Fruit fly (Drosophila melanogaster): ENCODE results near the gene Hsp70Bb.

DNA sequence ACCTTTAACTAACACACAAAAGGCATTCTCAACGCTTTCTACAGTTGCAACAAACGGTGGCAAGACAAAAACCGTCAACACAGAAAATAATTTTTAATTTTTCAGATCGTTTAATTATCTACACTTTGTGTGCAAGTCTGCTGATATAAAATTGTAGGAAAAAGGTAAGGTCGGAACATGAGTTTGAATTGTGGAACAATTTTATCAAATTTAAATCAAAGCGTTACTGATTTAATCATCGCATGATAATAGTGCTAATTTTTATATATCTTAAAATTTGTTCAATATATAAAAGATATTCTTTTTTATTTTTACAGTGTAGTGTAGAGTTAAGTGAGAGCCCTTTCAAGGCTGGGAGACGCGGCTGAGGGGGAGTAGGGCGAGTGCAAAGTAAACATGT lies 37.4 kb downstream of the Hsp70Bb start:
- TF ChIP-seq Ets98B (GFP tag; IDR thresholded peaks at IDR 0.05) (no peak), CG34367 (tag; optimal IDR thresholded peaks at IDR 0.05) (no peak), CG4496 (GFP tag; IDR thresholded peaks at IDR 0.05) (no peak), Pif1A (GFP tag; optimal IDR thresholded peaks at IDR 0.05) (no peak), rn (GFP tag; IDR thresholded peaks at IDR 0.05) (no peak), fd96Ca (GFP tag; IDR thresholded peaks at IDR 0.05) (no peak), EcR (GFP tag; optimal IDR thresholded peaks at IDR 0.05) (no peak), CG17806 (tag; optimal IDR thresholded peaks at IDR 0.05) (no peak), CG10348 (GFP tag; IDR thresholded peaks at IDR 0.05) (no peak), CG13204 (GFP tag; optimal IDR thresholded peaks at IDR 0.05) (no peak), gl (tag; optimal IDR thresholded peaks at IDR 0.05) (no peak), CG8301 (tag; optimal IDR thresholded peaks at IDR 0.05) (no peak), CG9948 (tag; optimal IDR thresholded peaks at IDR 0.05) (no peak), CG8159 (tag; optimal IDR thresholded peaks at IDR 0.05) (peak; percentile 41)

All from whole organism, pupa.